Fruit fly (Drosophila melanogaster): ENCODE results near the gene CG31279.

dm6 chr3R:16442937-16443336 is 12.5 kb downstream of the CG31279 start, which contains the start of the genes Ttc1 and CG14882:
- peak; percentile 34; the same call in 1 of the 2 replicates for TF ChIP-seq Ada2b (GFP tag; IDR thresholded peaks at IDR 0.05)
- peak; percentile 42 for TF ChIP-seq Elba2 (GFP tag; optimal IDR thresholded peaks at IDR 0.05)
- no peak for TF ChIP-seq CG5180 (GFP tag; optimal IDR thresholded peaks at IDR 0.05)
- TF ChIP-seq CG10565 (GFP tag; optimal IDR thresholded peaks at IDR 0.05): no peak
- peak; percentile 89 for TF ChIP-seq CG11247 (GFP tag; IDR thresholded peaks at IDR 0.05)
- TF ChIP-seq fd96Cb (tag; optimal IDR thresholded peaks at IDR 0.05): peak; percentile 51
- TF ChIP-seq CG8290 (GFP tag; optimal IDR thresholded peaks at IDR 0.05): peak; percentile 82
- peak in 1 of 2 experiments; percentile 78 for TF ChIP-seq CG8290 (tag; optimal IDR thresholded peaks at IDR 0.05)
- peak; percentile 40 for TF ChIP-seq trem (tag; optimal IDR thresholded peaks at IDR 0.05)
- TF ChIP-seq CG17612 (GFP tag; IDR thresholded peaks at IDR 0.05): no peak

All from whole organism, embryonic.